Fruit fly (Drosophila melanogaster) whole organism, wandering third instar larva: ENCODE results near the gene cry.

Source experiments
- Abd-B ChIP-seq: fragments of >200 bp; optimal IDR thresholded peaks from 2 replicates; lab custom pipeline; 2017; ENCODE audit warnings: missing biosample characterization, missing genetic modification characterization
- CG32264 ChIP-seq: fragments of 200-800 bp; sonication (Bioruptor generic); optimal IDR thresholded peaks from 2 replicates; lab custom pipeline; 2016; ENCODE audit warnings: missing biosample characterization, missing genetic modification characterization
- CG9705 ChIP-seq: fragments of 200-800 bp; sonication (Bioruptor generic); optimal IDR thresholded peaks from 2 replicates; lab custom pipeline; 2018; ENCODE audit warnings: missing biosample characterization, mild to moderate bottlenecking, missing genetic modification characterization
- CrebA ChIP-seq: fragments of 200-800 bp; sonication (Bioruptor generic); optimal IDR thresholded peaks from 2 replicates; lab custom pipeline; 2016; ENCODE audit warnings: missing biosample characterization, mild to moderate bottlenecking, missing genetic modification characterization, borderline replicate concordance
- Dfd ChIP-seq: fragments of >200 bp; optimal IDR thresholded peaks from 2 replicates; lab custom pipeline; 2017; ENCODE audit warnings: missing biosample characterization, missing genetic modification characterization
- Dif ChIP-seq: fragments of 200-275, 200-300 bp; sonication (Bioruptor generic); optimal IDR thresholded peaks from 2 replicates; lab custom pipeline; 2018; ENCODE audit warnings: missing biosample characterization, missing genetic modification characterization; ENCODE audit not compliant: partially characterized antibody
- GATAd ChIP-seq: sonication (Bioruptor generic); optimal IDR thresholded peaks from 2 replicates; lab custom pipeline; 2016; ENCODE audit warnings: missing biosample characterization, missing genetic modification characterization
- HLH106 ChIP-seq: fragments of 200-800 bp; optimal IDR thresholded peaks from 3 replicates; lab custom pipeline; 2019; ENCODE audit warnings: missing biosample characterization, mild to moderate bottlenecking, missing genetic modification characterization, moderate library complexity
- Hnf4 ChIP-seq: fragments of 200-800 bp; sonication (Bioruptor generic); optimal IDR thresholded peaks from 2 replicates; lab custom pipeline; 2016; ENCODE audit warnings: missing biosample characterization, mild to moderate bottlenecking, missing genetic modification characterization
- Hr78 ChIP-seq: fragments of >200 bp; optimal IDR thresholded peaks from 2 replicates; lab custom pipeline; 2017; ENCODE audit warnings: missing biosample characterization, missing genetic modification characterization
- Hr83 ChIP-seq: fragments of 200-300 bp; sonication (Bioruptor generic); optimal IDR thresholded peaks from 2 replicates; lab custom pipeline; 2016; ENCODE audit warnings: missing biosample characterization, mild to moderate bottlenecking, missing genetic modification characterization, moderate library complexity; ENCODE audit not compliant: poor library complexity, severe bottlenecking
- Jra ChIP-seq: sonication (Bioruptor generic); optimal IDR thresholded peaks from 2 replicates; lab custom pipeline; 2016; ENCODE audit warnings: missing biosample characterization, missing genetic modification characterization
- Mio ChIP-seq: sonication (Bioruptor generic); optimal IDR thresholded peaks from 2 replicates; lab custom pipeline; 2016; ENCODE audit warnings: missing biosample characterization, missing genetic modification characterization
- Myc ChIP-seq: fragments of >200 bp; optimal IDR thresholded peaks from 2 replicates; lab custom pipeline; 2017
- N ChIP-seq: fragments of >200 bp; optimal IDR thresholded peaks from 2 replicates; lab custom pipeline; 2018; ENCODE audit warnings: missing biosample characterization, missing external identifiers, missing genetic modification characterization
- OdsH ChIP-seq: fragments of 200-800 bp; sonication (Bioruptor generic); optimal IDR thresholded peaks from 2 replicates; lab custom pipeline; 2016; ENCODE audit warnings: missing biosample characterization, mild to moderate bottlenecking, missing genetic modification characterization
- Rel ChIP-seq, 2 experiments: fragments of 200-800 bp; sonication (Bioruptor generic) in 1 of 2; optimal IDR thresholded peaks; 2 replicates in 1 of 2; 3 replicates in 1 of 2; lab custom pipeline; 2016 to 2019; ENCODE audit warnings: mild to moderate bottlenecking in 2 of 2, missing biosample characterization in 2 of 2, missing genetic modification characterization in 2 of 2, moderate library complexity in 1 of 2
- Sp1 ChIP-seq: fragments of 200-800 bp; sonication (Bioruptor generic); optimal IDR thresholded peaks from 3 replicates; lab custom pipeline; 2019; ENCODE audit warnings: missing biosample characterization, mild to moderate bottlenecking, missing genetic modification characterization, moderate library complexity
- Vsx2 ChIP-seq: fragments of 200-300, 225-300 bp; sonication (Bioruptor generic); optimal IDR thresholded peaks from 2 replicates; lab custom pipeline; 2018; ENCODE audit warnings: missing biosample characterization, missing genetic modification characterization; ENCODE audit not compliant: partially characterized antibody
- br ChIP-seq: fragments of 200-800 bp; sonication (Bioruptor generic); optimal IDR thresholded peaks from 2 replicates; lab custom pipeline; 2016; ENCODE audit warnings: missing biosample characterization, missing genetic modification characterization
- brk ChIP-seq: fragments of 200-800 bp; sonication (Bioruptor generic); optimal IDR thresholded peaks from 2 replicates; lab custom pipeline; 2016; ENCODE audit warnings: missing biosample characterization, mild to moderate bottlenecking, missing genetic modification characterization
- dl ChIP-seq, 2 experiments: fragments of 175-275, 200-275 bp in 1 of 2; fragments of 200-275 bp in 1 of 2; sonication (Bioruptor generic); optimal IDR thresholded peaks; lab custom pipeline; 2018; ENCODE audit warnings: mild to moderate bottlenecking in 2 of 2, missing biosample characterization in 2 of 2, missing genetic modification characterization in 2 of 2, moderate library complexity in 2 of 2; ENCODE audit not compliant: partially characterized antibody in 2 of 2, insufficient read depth in 1 of 2
- dmrt93B ChIP-seq: fragments of 200-800 bp; sonication (Bioruptor generic); optimal IDR thresholded peaks from 2 replicates; lab custom pipeline; 2018; ENCODE audit warnings: missing biosample characterization, mild to moderate bottlenecking, missing genetic modification characterization
- dsf ChIP-seq: sonication (Bioruptor generic); optimal IDR thresholded peaks from 2 replicates; lab custom pipeline; 2016; ENCODE audit warnings: missing biosample characterization, missing genetic modification characterization, borderline replicate concordance
- ey ChIP-seq: fragments of 200-800 bp; sonication (Bioruptor generic); optimal IDR thresholded peaks from 2 replicates; lab custom pipeline; 2016; ENCODE audit warnings: missing biosample characterization, missing genetic modification characterization
- foxo ChIP-seq, 2 experiments: fragments of 200-800 bp; sonication (Bioruptor generic); optimal IDR thresholded peaks; 2 replicates in 1 of 2; 3 replicates in 1 of 2; lab custom pipeline; 2016 to 2017; ENCODE audit warnings: missing biosample characterization in 2 of 2, missing genetic modification characterization in 2 of 2
- fru ChIP-seq: fragments of 200-800 bp; sonication (Bioruptor generic); optimal IDR thresholded peaks from 3 replicates; lab custom pipeline; 2016; ENCODE audit warnings: missing biosample characterization, mild to moderate bottlenecking, missing genetic modification characterization
- h ChIP-seq: fragments of 200-800 bp; sonication (Bioruptor generic); optimal IDR thresholded peaks from 3 replicates; lab custom pipeline; 2016; ENCODE audit warnings: missing biosample characterization, mild to moderate bottlenecking, missing genetic modification characterization
- jim ChIP-seq: fragments of 175-275, 200-325 bp; sonication (Bioruptor generic); optimal IDR thresholded peaks from 2 replicates; lab custom pipeline; 2016; ENCODE audit warnings: missing biosample characterization, mild to moderate bottlenecking, missing genetic modification characterization
- lola ChIP-seq: fragments of >200 bp; optimal IDR thresholded peaks from 2 replicates; lab custom pipeline; 2017; ENCODE audit warnings: missing biosample characterization, missing genetic modification characterization
- pan ChIP-seq: fragments of >200 bp; optimal IDR thresholded peaks from 2 replicates; lab custom pipeline; 2017
- psq ChIP-seq: fragments of 200-800 bp; sonication (Bioruptor generic); optimal IDR thresholded peaks from 3 replicates; lab custom pipeline; 2017; ENCODE audit warnings: missing biosample characterization, mild to moderate bottlenecking, missing genetic modification characterization, moderate library complexity
- rgr ChIP-seq: fragments of 200-800 bp; sonication (Bioruptor generic); optimal IDR thresholded peaks from 3 replicates; lab custom pipeline; 2016; ENCODE audit warnings: missing biosample characterization, mild to moderate bottlenecking, missing genetic modification characterization
- sage ChIP-seq: fragments of 200-800 bp; sonication (Bioruptor generic); optimal IDR thresholded peaks from 2 replicates; lab custom pipeline; 2016; ENCODE audit warnings: missing biosample characterization, mild to moderate bottlenecking, missing genetic modification characterization
- sv ChIP-seq: fragments of 200-800 bp; sonication (Bioruptor generic); optimal IDR thresholded peaks from 3 replicates; lab custom pipeline; 2016; ENCODE audit warnings: missing biosample characterization, missing genetic modification characterization
- tai ChIP-seq: sonication (Bioruptor generic); optimal IDR thresholded peaks from 2 replicates; lab custom pipeline; 2016; ENCODE audit warnings: missing biosample characterization, missing genetic modification characterization
- usp ChIP-seq: fragments of >200 bp; optimal IDR thresholded peaks from 2 replicates; lab custom pipeline; 2017; ENCODE audit warnings: missing biosample characterization, missing genetic modification characterization
- woc ChIP-seq: sonication (Bioruptor generic); optimal IDR thresholded peaks from 2 replicates; lab custom pipeline; 2016; ENCODE audit warnings: missing biosample characterization, mild to moderate bottlenecking, missing genetic modification characterization

The cry gene

dm6 chr3R:19211778-19212177 is at the start of gene cry:
Gene cry, plus strand, starts transcription at chr3R:19212154.
- no peak for TF ChIP-seq Mio
- no peak for TF ChIP-seq pan (lab: Kevin White, UChicago)
- TF ChIP-seq Hnf4 (GFP tag; lab: Kevin White, UChicago) = peak; percentile 59
- TF ChIP-seq Hr83 (GFP tag; lab: Kevin White, UChicago) = no peak
- no peak for TF ChIP-seq Dfd (GFP tag; lab: Kevin White, UChicago)
- TF ChIP-seq GATAd (GFP tag; lab: Kevin White, UChicago) = no peak
- TF ChIP-seq Rel (GFP tag; optimal IDR thresholded peaks at IDR 0.05; lab: Kevin White, UChicago) = no peak
- TF ChIP-seq Rel (tag; optimal IDR thresholded peaks at IDR 0.05; lab: Kevin White, UChicago) = no peak
- peak; percentile 35 for TF ChIP-seq woc (GFP tag; lab: Kevin White, UChicago)
- peak; percentile 42 for TF ChIP-seq tai (GFP tag; lab: Kevin White, UChicago)
- TF ChIP-seq OdsH = peak; percentile 74
- TF ChIP-seq Abd-B (GFP tag; lab: Kevin White, UChicago) = no peak
- TF ChIP-seq dsf (GFP tag; lab: Kevin White, UChicago) = no peak
- TF ChIP-seq h (GFP tag; lab: Kevin White, UChicago) = peak; percentile 83
- TF ChIP-seq psq (GFP tag; lab: Kevin White, UChicago) = peak; percentile 78
- peak; percentile 62 for TF ChIP-seq brk
- no peak for TF ChIP-seq lola
- no peak for TF ChIP-seq Myc (lab: Kevin White, UChicago)
- TF ChIP-seq CG32264 = no peak
- no peak for TF ChIP-seq usp (GFP tag; lab: Kevin White, UChicago)
- TF ChIP-seq CrebA (GFP tag; lab: Kevin White, UChicago) = no peak
- TF ChIP-seq rgr (GFP tag; lab: Kevin White, UChicago) = peak; percentile 80
- peak; percentile 79 for TF ChIP-seq HLH106
- no peak for TF ChIP-seq Vsx2 (GFP tag; lab: Kevin White, UChicago)
- TF ChIP-seq dl (GFP tag; optimal IDR thresholded peaks at IDR 0.05; lab: Kevin White, UChicago; ENCODE audit: insufficient read depth in 1 of 2, partially characterized antibody in 2 of 2) = no peak
- peak; percentile 73 for TF ChIP-seq dmrt93B (GFP tag; lab: Kevin White, UChicago)
- TF ChIP-seq fru (GFP tag; lab: Kevin White, UChicago) = peak; percentile 81
- TF ChIP-seq Hr78 (GFP tag; lab: Kevin White, UChicago) = no peak
- TF ChIP-seq sv (GFP tag; lab: Kevin White, UChicago) = no peak
- no peak for TF ChIP-seq N (GFP tag; lab: Kevin White, UChicago)
- peak in 1 of 2 experiments; percentile 79 for TF ChIP-seq foxo (GFP tag; optimal IDR thresholded peaks at IDR 0.05; lab: Kevin White, UChicago)
- no peak for TF ChIP-seq jim
- TF ChIP-seq sage (GFP tag; lab: Kevin White, UChicago) = no peak
- no peak for TF ChIP-seq Dif (GFP tag; lab: Kevin White, UChicago)
- peak; percentile 73 for TF ChIP-seq Sp1 (GFP tag; lab: Kevin White, UChicago)
- TF ChIP-seq br = peak; percentile 61
- peak; percentile 66 for TF ChIP-seq ey (GFP tag; lab: Kevin White, UChicago)
- no peak for TF ChIP-seq Jra (GFP tag; lab: Kevin White, UChicago)
- TF ChIP-seq CG9705 = peak; percentile 49

DNA sequence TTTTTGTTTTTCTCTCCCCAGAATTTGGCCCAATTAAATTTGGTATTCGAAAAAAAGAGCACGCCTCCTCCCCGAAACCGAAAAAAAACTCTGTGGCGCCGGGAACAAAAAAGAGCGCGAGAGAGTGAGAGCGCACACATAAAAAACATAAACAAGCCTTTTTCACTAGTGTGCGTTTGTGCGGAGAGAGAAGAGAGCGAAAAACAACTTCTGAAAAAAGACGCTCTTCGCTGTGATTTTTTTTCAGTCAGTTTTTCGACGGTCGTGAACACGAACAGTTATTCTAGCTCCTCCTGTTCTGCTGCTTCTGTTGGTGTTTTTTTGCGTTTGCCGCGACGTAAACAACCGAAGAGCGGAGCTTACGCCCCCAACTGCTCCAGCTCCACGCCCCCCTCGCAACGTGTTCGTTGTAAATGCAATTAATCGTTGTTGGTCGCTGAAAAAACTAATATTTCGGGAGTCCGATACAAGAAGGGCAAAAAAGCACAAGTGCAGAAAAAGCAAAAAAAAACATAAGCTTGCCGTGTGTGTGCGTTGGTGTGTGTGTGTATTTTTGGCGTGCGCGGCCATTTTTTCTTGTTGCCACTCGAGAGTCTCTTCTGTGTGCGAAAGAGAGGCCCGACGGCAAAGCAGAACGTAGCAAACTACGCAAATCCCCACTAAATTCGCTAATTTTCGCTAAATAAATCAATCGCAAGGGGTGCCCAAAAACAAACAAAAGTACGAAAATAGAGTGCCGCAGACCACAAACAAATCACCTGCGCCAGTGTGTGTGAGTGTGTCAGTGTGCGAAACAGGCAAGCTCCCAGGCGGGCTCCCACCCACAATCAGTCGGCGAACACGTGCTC is 47.8 kb upstream of the cry start, which contains the start of gene sqz:
Gene sqz, plus strand, starts transcription at position 240 of the 848 bp plus-strand sequence.
- no peak for TF ChIP-seq sv (GFP tag; lab: Kevin White, UChicago)
- no peak for TF ChIP-seq jim
- TF ChIP-seq pan (lab: Kevin White, UChicago) = no peak
- TF ChIP-seq h (GFP tag; lab: Kevin White, UChicago) = peak; percentile 37
- peak; percentile 94 for TF ChIP-seq Dif (GFP tag; lab: Kevin White, UChicago)
- TF ChIP-seq usp (GFP tag; lab: Kevin White, UChicago) = no peak
- peak; percentile 50 for TF ChIP-seq Hr83 (GFP tag; lab: Kevin White, UChicago)
- peak; percentile 28 for TF ChIP-seq N (GFP tag; lab: Kevin White, UChicago)
- TF ChIP-seq Mio = no peak
- TF ChIP-seq Rel (GFP tag; optimal IDR thresholded peaks at IDR 0.05; lab: Kevin White, UChicago) = peak; percentile 84
- peak; percentile 49 for TF ChIP-seq Rel (tag; optimal IDR thresholded peaks at IDR 0.05; lab: Kevin White, UChicago)
- peak; percentile 69 to 91 for TF ChIP-seq dl (GFP tag; optimal IDR thresholded peaks at IDR 0.05; lab: Kevin White, UChicago; ENCODE audit: insufficient read depth in 1 of 2, partially characterized antibody in 2 of 2)
- peak; percentile 21 for TF ChIP-seq HLH106
- TF ChIP-seq br = peak; percentile 46
- no peak for TF ChIP-seq rgr (GFP tag; lab: Kevin White, UChicago)
- no peak for TF ChIP-seq CrebA (GFP tag; lab: Kevin White, UChicago)
- TF ChIP-seq lola = peak; percentile 72
- no peak for TF ChIP-seq dmrt93B (GFP tag; lab: Kevin White, UChicago)
- no peak for TF ChIP-seq Myc (lab: Kevin White, UChicago)
- TF ChIP-seq ey (GFP tag; lab: Kevin White, UChicago) = no peak
- TF ChIP-seq Abd-B (GFP tag; lab: Kevin White, UChicago) = no peak
- no peak for TF ChIP-seq tai (GFP tag; lab: Kevin White, UChicago)
- TF ChIP-seq Hnf4 (GFP tag; lab: Kevin White, UChicago) = peak; percentile 34
- peak; percentile 79 for TF ChIP-seq Vsx2 (GFP tag; lab: Kevin White, UChicago)
- TF ChIP-seq sage (GFP tag; lab: Kevin White, UChicago) = peak; percentile 74
- peak; percentile 42 for TF ChIP-seq brk
- peak in 1 of 2 experiments; percentile 6 for TF ChIP-seq foxo (GFP tag; optimal IDR thresholded peaks at IDR 0.05; lab: Kevin White, UChicago)
- TF ChIP-seq GATAd (GFP tag; lab: Kevin White, UChicago) = no peak
- no peak for TF ChIP-seq woc (GFP tag; lab: Kevin White, UChicago)
- peak; percentile 77 for TF ChIP-seq psq (GFP tag; lab: Kevin White, UChicago)
- no peak for TF ChIP-seq Dfd (GFP tag; lab: Kevin White, UChicago)
- no peak for TF ChIP-seq Hr78 (GFP tag; lab: Kevin White, UChicago)
- TF ChIP-seq fru (GFP tag; lab: Kevin White, UChicago) = peak; percentile 46
- TF ChIP-seq Sp1 (GFP tag; lab: Kevin White, UChicago) = peak; percentile 83
- peak; percentile 56 for TF ChIP-seq OdsH
- no peak for TF ChIP-seq CG9705
- TF ChIP-seq CG32264 = no peak
- TF ChIP-seq Jra (GFP tag; lab: Kevin White, UChicago) = no peak
- no peak for TF ChIP-seq dsf (GFP tag; lab: Kevin White, UChicago)
- TF ChIP-seq, all 38 proteins: peak for 18
